Worm (Caenorhabditis elegans) whole organism, L4 larva: ENCODE measurements around the gene K03H1.11.

Experiments used
- F37D6.2 ChIP-seq: sonication (generic microtip); optimal IDR thresholded peaks from 2 replicates; lab custom pipeline; 2016; ENCODE audit warnings: mild to moderate bottlenecking, missing genetic modification characterization, missing compliant biosample characterization
- F49E8.2 ChIP-seq: sonication (generic microtip); optimal IDR thresholded peaks from 2 replicates; lab custom pipeline; 2016; ENCODE audit warnings: missing compliant biosample characterization, mild to moderate bottlenecking, missing genetic modification characterization, borderline replicate concordance
- R02D3.7 ChIP-seq: fragments of 150-350 bp; sonication (generic microtip); optimal IDR thresholded peaks from 3 replicates; lab custom pipeline; 2014; ENCODE audit warnings: missing biosample characterization, missing genetic modification characterization
- Y5F2A.4 ChIP-seq: fragments of 200-800 bp; sonication (Bioruptor generic); optimal IDR thresholded peaks from 2 replicates; lab custom pipeline; 2018; ENCODE audit warnings: mild to moderate bottlenecking, missing genetic modification characterization, missing compliant biosample characterization
- Y75B8A.6 ChIP-seq: fragments of 200-800 bp; sonication (Bioruptor generic); IDR thresholded peaks from 2 replicates; pipeline ENCODE4 v1.3.6; 2022; ENCODE audit warnings: missing genetic modification reagents, missing genetic modification characterization, missing compliant biosample characterization
- ceh-20 ChIP-seq: fragments of 200-800 bp; sonication (Bioruptor generic); IDR thresholded peaks from 2 replicates; pipeline ENCODE4 v1.3.6; 2022; ENCODE audit warnings: missing genetic modification reagents, missing genetic modification characterization, missing compliant biosample characterization
- ceh-32 ChIP-seq: sonication (generic microtip); optimal IDR thresholded peaks from 2 replicates; lab custom pipeline; 2016; ENCODE audit warnings: mild to moderate bottlenecking, missing genetic modification characterization, missing compliant biosample characterization; ENCODE audit not compliant: poor library complexity
- ceh-44 ChIP-seq: fragments of 200-800 bp; sonication (Bioruptor generic); IDR thresholded peaks from 2 replicates; pipeline ENCODE4 v1.3.6; 2022; ENCODE audit warnings: missing genetic modification reagents, missing genetic modification characterization, missing compliant biosample characterization
- ceh-62 ChIP-seq: sonication (generic microtip); optimal IDR thresholded peaks from 2 replicates; lab custom pipeline; 2017; ENCODE audit warnings: missing biosample characterization, missing genetic modification characterization
- ceh-82 ChIP-seq: sonication (generic microtip); optimal IDR thresholded peaks from 2 replicates; lab custom pipeline; 2017; ENCODE audit warnings: missing biosample characterization, missing genetic modification characterization
- daf-12 ChIP-seq: fragments of 150-350 bp; optimal IDR thresholded peaks from 2 replicates; lab custom pipeline; 2014; ENCODE audit warnings: missing biosample characterization, missing genetic modification reagents, missing genetic modification characterization
- daf-16 ChIP-seq, 3 experiments: sonication (generic microtip); optimal IDR thresholded peaks; 2 replicates each; lab custom pipeline; 2016 to 2017; ENCODE audit warnings: missing genetic modification characterization in 3 of 3, missing genetic modification reagents in 3 of 3, mild to moderate bottlenecking in 2 of 3, missing compliant biosample characterization in 2 of 3, missing biosample characterization in 1 of 3, moderate library complexity in 1 of 3
- dmd-6 ChIP-seq: fragments of 200-800 bp; sonication (Bioruptor generic); IDR thresholded peaks from 2 replicates; pipeline ENCODE4 v1.3.6; 2022; ENCODE audit warnings: missing genetic modification reagents, missing genetic modification characterization, missing compliant biosample characterization
- dmd-8 ChIP-seq: fragments of 200-800 bp; sonication (Bioruptor generic); IDR thresholded peaks from 2 replicates; pipeline ENCODE4 v1.3.6; 2022; ENCODE audit warnings: missing genetic modification characterization, missing compliant biosample characterization
- dmd-9 ChIP-seq: fragments of 200-800 bp; sonication (Bioruptor generic); IDR thresholded peaks from 2 replicates; pipeline ENCODE4 v1.3.6; 2022; ENCODE audit warnings: missing genetic modification reagents, missing genetic modification characterization, missing compliant biosample characterization
- dpl-1 ChIP-seq: fragments of 150-350 bp; optimal IDR thresholded peaks from 2 replicates; lab custom pipeline; 2014; ENCODE audit warnings: missing biosample characterization, missing genetic modification reagents, missing genetic modification characterization
- dve-1 ChIP-seq: sonication (generic microtip); optimal IDR thresholded peaks from 2 replicates; lab custom pipeline; 2017; ENCODE audit warnings: antibody characterized with exemption, mild to moderate bottlenecking, missing genetic modification characterization, missing compliant biosample characterization; ENCODE audit not compliant: insufficient read depth
- hlh-11 ChIP-seq: fragments of 200-800 bp; sonication (Bioruptor generic); optimal IDR thresholded peaks from 2 replicates; lab custom pipeline; 2018; ENCODE audit warnings: mild to moderate bottlenecking, missing genetic modification characterization, missing compliant biosample characterization
- hlh-30 ChIP-seq: sonication (generic microtip); optimal IDR thresholded peaks from 2 replicates; lab custom pipeline; 2017; ENCODE audit warnings: antibody characterized with exemption, mild to moderate bottlenecking, missing genetic modification characterization, missing compliant biosample characterization; ENCODE audit not compliant: insufficient read depth
- hmg-1.1 ChIP-seq: fragments of 200-800 bp; sonication (Bioruptor generic); IDR thresholded peaks from 2 replicates; pipeline ENCODE4 v1.3.6; 2022; ENCODE audit warnings: missing genetic modification reagents, missing genetic modification characterization, missing compliant biosample characterization
- lin-38 ChIP-seq: fragments of 200-800 bp; sonication (Bioruptor generic); IDR thresholded peaks from 2 replicates; pipeline ENCODE4 v1.3.6; 2022; ENCODE audit warnings: missing genetic modification reagents, missing genetic modification characterization, missing compliant biosample characterization
- lin-39 ChIP-seq: fragments of 150-350 bp; optimal IDR thresholded peaks from 2 replicates; lab custom pipeline; 2014; ENCODE audit warnings: missing biosample characterization, missing genetic modification reagents, missing genetic modification characterization
- lir-3 ChIP-seq: sonication (generic microtip); optimal IDR thresholded peaks from 2 replicates; lab custom pipeline; 2016; ENCODE audit warnings: mild to moderate bottlenecking, missing genetic modification characterization, missing compliant biosample characterization
- mes-2 ChIP-seq: sonication (generic microtip); optimal IDR thresholded peaks from 2 replicates; lab custom pipeline; 2016; ENCODE audit warnings: missing genotype, mild to moderate bottlenecking, missing genetic modification characterization, missing compliant biosample characterization; ENCODE audit not compliant: poor library complexity, severe bottlenecking
- mxl-3 ChIP-seq: fragments of 200-800 bp; sonication (Bioruptor generic); optimal IDR thresholded peaks from 2 replicates; lab custom pipeline; 2018; ENCODE audit warnings: mild to moderate bottlenecking, missing genetic modification characterization, missing compliant biosample characterization
- nhr-10 ChIP-seq: fragments of 150-350 bp; optimal IDR thresholded peaks from 2 replicates; lab custom pipeline; 2014; ENCODE audit warnings: missing biosample characterization, missing genetic modification characterization
- nhr-11 ChIP-seq: fragments of 150-350 bp; optimal IDR thresholded peaks from 2 replicates; lab custom pipeline; 2014; ENCODE audit warnings: missing biosample characterization, missing genetic modification characterization
- nhr-28 ChIP-seq: fragments of 150-350 bp; optimal IDR thresholded peaks from 2 replicates; lab custom pipeline; 2014; ENCODE audit warnings: missing biosample characterization, missing genetic modification characterization
- nhr-6 ChIP-seq: fragments of 150-350 bp; optimal IDR thresholded peaks from 2 replicates; lab custom pipeline; 2014; ENCODE audit warnings: missing biosample characterization, missing genetic modification characterization
- nhr-77 ChIP-seq: fragments of 150-350 bp; optimal IDR thresholded peaks from 2 replicates; lab custom pipeline; 2014; ENCODE audit warnings: missing biosample characterization, missing genetic modification characterization
- rbr-2 ChIP-seq: sonication (generic microtip); optimal IDR thresholded peaks from 2 replicates; lab custom pipeline; 2016; ENCODE audit warnings: missing genotype, missing genetic modification characterization, missing compliant biosample characterization
- sdz-12 ChIP-seq: fragments of 200-800 bp; sonication (Bioruptor generic); optimal IDR thresholded peaks from 2 replicates; lab custom pipeline; 2018; ENCODE audit warnings: mild to moderate bottlenecking, missing genetic modification characterization, missing compliant biosample characterization
- skn-1 ChIP-seq: fragments of 150-350 bp; optimal IDR thresholded peaks from 2 replicates; lab custom pipeline; 2014; ENCODE audit warnings: missing biosample characterization, missing genetic modification characterization
- spr-3 ChIP-seq: fragments of 200-800 bp; sonication (Bioruptor generic); optimal IDR thresholded peaks from 2 replicates; lab custom pipeline; 2018; ENCODE audit warnings: mild to moderate bottlenecking, missing genetic modification characterization, missing compliant biosample characterization
- tra-1 ChIP-seq: fragments of 200-800 bp; sonication (Bioruptor generic); IDR thresholded peaks from 2 replicates; pipeline ENCODE4 v1.3.6; 2022; ENCODE audit warnings: missing genetic modification reagents, missing genetic modification characterization, missing compliant biosample characterization
- unc-62 ChIP-seq, 3 experiments: fragments of 150-350 bp in 1 of 3; sonication (generic microtip); optimal IDR thresholded peaks in 2 of 3; peaks in 1 of 3; 1 replicate in 1 of 3; 2 replicates in 2 of 3; lab custom pipeline; 2014 to 2017; ENCODE audit warnings: missing biosample characterization in 3 of 3, missing genetic modification characterization in 3 of 3, missing genetic modification reagents in 3 of 3, missing genotype in 1 of 3
- vab-7 ChIP-seq: fragments of 200-800 bp; sonication (Bioruptor generic); IDR thresholded peaks from 2 replicates; pipeline ENCODE4 v1.3.6; 2022; ENCODE audit warnings: missing genetic modification reagents, missing genetic modification characterization, missing compliant biosample characterization
- zag-1 ChIP-seq: fragments of 150-350 bp; optimal IDR thresholded peaks from 2 replicates; lab custom pipeline; 2014; ENCODE audit warnings: missing biosample characterization, missing genetic modification characterization
- zfp-3 ChIP-seq: fragments of 200-800 bp; sonication (Bioruptor generic); conservative IDR thresholded peaks from 2 replicates; pipeline ENCODE4 v1.3.6; 2022; ENCODE audit warnings: missing genetic modification reagents, missing genetic modification characterization, missing compliant biosample characterization
- ztf-7 ChIP-seq: fragments of 150-350 bp; optimal IDR thresholded peaks from 2 replicates; lab custom pipeline; 2014; ENCODE audit warnings: missing biosample characterization, missing genetic modification characterization

The K03H1.11 gene

DNA sequence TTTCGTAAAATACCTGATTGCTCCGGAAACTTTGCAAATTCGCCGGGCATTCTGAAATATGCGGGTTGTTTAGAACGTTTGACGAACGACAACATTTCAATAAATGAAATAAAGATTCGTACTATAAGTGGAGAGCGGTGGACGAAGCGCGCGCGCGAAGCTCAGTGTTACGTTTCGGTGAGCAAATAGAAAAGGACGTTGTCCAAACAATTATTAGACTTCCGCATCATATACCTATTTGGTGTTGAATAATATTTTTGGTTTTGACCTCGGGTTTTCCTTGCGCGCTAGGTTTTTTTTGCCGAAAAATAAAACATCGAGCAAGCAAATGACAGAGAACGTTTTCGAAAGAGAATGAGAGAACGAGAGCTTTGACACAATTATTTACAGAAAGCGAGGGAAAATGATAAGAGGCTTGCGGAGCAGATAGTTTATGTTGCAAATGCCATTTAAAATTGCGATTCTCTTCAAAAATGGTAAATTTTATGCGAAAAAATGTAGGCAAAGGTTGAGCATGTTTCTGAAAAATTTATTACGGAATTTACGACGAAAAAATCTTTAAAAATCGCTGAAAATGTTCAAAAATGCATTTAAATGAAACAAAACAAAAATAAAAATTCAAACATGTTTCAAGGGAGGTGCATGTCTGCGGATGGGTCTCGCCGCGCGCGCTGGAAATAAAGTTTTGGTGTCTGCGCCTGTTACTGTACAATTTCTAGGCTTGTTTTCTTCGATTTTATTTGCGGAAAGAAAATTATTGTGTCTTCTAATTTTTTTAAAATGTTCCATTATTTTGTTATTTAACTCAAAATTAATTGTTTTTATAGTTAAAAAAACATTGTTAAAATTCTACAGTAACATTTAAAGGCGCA lies 40.9 kb downstream of the K03H1.11 start, which contains the start of the genes cyld-1 and F40F12.9 (continued):
- TF ChIP-seq lin-39 (tag; lab: Kevin White, UChicago) (no peak), ztf-7 (no peak), daf-12 (tag; lab: Kevin White, UChicago) (no peak), tra-1 (no peak), nhr-77 (peak; percentile 15), dmd-9 (GFP tag; lab: Robert Waterston, UW) (no peak), Y75B8A.6 (GFP tag; lab: Robert Waterston, UW) (no peak), ceh-62 (tag; lab: Kevin White, UChicago) (no peak), nhr-11 (tag; lab: Kevin White, UChicago) (no peak), hmg-1.1 (GFP tag; lab: Robert Waterston, UW) (no peak), R02D3.7 (no peak), dmd-6 (GFP tag; lab: Robert Waterston, UW) (peak; percentile 48; the same call in 1 of the 2 replicates), zag-1 (tag; lab: Kevin White, UChicago) (no peak), lin-38 (GFP tag; lab: Robert Waterston, UW) (no peak), mxl-3 (no peak), hlh-30 (tag; lab: Kevin White, UChicago) (no peak), mes-2 (tag; lab: Kevin White, UChicago) (no peak), vab-7 (GFP tag; lab: Robert Waterston, UW) (no peak), skn-1 (no peak), hlh-11 (tag; lab: Kevin White, UChicago) (peak; percentile 9), F49E8.2 (tag; lab: Kevin White, UChicago) (no peak)

DNA sequence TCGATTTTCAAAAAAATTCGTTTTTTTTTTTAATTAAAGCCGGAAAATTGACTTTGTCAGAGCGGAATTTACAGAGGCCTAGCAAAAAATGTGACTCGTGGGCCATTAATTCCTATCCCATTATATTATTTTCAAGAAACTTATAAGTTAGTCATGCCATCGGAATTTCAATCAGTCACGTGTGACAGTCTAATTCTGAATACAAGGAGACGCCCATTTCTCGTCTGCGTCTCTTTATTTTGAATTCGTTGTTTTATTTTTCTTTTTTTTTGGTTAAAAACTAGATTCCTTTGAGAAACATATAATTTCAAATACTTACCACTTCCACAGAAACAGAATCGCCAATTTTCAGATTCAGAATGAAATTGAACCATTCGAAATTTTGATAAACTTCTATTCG lies 43.0 kb downstream of the K03H1.11 start:
- TF ChIP-seq dve-1 (tag; lab: Kevin White, UChicago) (peak; percentile 2), Y75B8A.6 (GFP tag; lab: Robert Waterston, UW) (no peak), hlh-30 (tag; lab: Kevin White, UChicago) (peak; percentile 7), daf-16 (GFP tag; optimal IDR thresholded peaks at IDR 0.05; lab: Kevin White, UChicago) (no peak), daf-16 (tag; optimal IDR thresholded peaks at IDR 0.05; lab: Kevin White, UChicago) (no peak), zfp-3 (GFP tag; lab: Robert Waterston, UW) (no peak)
- TF ChIP-seq, all 104 proteins: peak for 2

DNA sequence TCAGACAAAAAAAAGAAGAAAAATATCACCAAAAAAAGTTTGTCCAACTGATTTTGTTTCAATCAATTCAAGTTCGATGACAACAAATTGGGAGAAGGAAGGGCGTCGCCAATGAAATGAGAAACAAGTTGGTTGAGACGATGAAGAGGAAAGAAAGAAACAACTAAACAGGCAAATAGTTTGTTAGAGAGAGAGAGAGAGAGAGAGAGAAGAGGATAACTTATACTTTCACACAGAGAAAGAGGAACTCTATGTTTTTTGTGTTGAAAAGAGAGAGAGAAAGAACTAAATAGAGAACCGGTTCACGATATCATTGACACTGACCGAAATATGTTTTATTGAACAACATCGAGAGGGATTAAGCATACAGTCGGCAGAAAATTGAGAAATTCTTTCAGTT lies 44.2 kb downstream of the K03H1.11 start:
- TF ChIP-seq sdz-12 (GFP tag; lab: Kevin White, UChicago) (no peak), unc-62 (GFP tag; optimal IDR thresholded peaks at IDR 0.05 in 1 of 2; lab: Kevin White, UChicago) (peak in 1 of 2 experiments; percentile 23), unc-62 (tag; optimal IDR thresholded peaks at IDR 0.05; lab: Kevin White, UChicago) (no peak), mes-2 (tag; lab: Kevin White, UChicago) (peak; percentile 22), dmd-8 (GFP tag; lab: Robert Waterston, UW) (no peak), daf-16 (GFP tag; optimal IDR thresholded peaks at IDR 0.05; lab: Kevin White, UChicago) (no peak), daf-16 (tag; optimal IDR thresholded peaks at IDR 0.05; lab: Kevin White, UChicago) (no peak), nhr-6 (tag; lab: Kevin White, UChicago) (no peak), ceh-44 (no peak), nhr-10 (tag; lab: Kevin White, UChicago) (no peak), ceh-32 (tag; lab: Kevin White, UChicago) (no peak), dve-1 (tag; lab: Kevin White, UChicago) (no peak), Y5F2A.4 (GFP tag; lab: Kevin White, UChicago) (no peak), F37D6.2 (no peak), nhr-28 (peak; percentile 37), ztf-7 (no peak), lir-3 (tag; lab: Kevin White, UChicago) (no peak), dpl-1 (GFP tag; lab: Kevin White, UChicago) (no peak), ceh-82 (tag; lab: Kevin White, UChicago) (no peak), ceh-20 (GFP tag; lab: Robert Waterston, UW) (no peak), rbr-2 (no peak), mxl-3 (no peak), spr-3 (no peak)
